Worm (Caenorhabditis elegans) whole organism, midembryonic: ENCODE measurements around the gene F37A8.2.

ENCODE experiments used
- T22C8.4 ChIP-seq: fragments of 200-800 bp; sonication (Bioruptor generic); IDR thresholded peaks from 2 replicates; pipeline ENCODE4 v1.3.6; 2022; ENCODE audit warnings: missing genetic modification characterization, missing compliant biosample characterization
- cog-1 ChIP-seq: sonication (generic microtip); optimal IDR thresholded peaks from 2 replicates; lab custom pipeline; 2016; ENCODE audit warnings: missing genetic modification characterization, missing compliant biosample characterization
- flt-1 ChIP-seq: fragments of 200-800 bp; sonication (Bioruptor generic); IDR thresholded peaks from 2 replicates; pipeline ENCODE4 v1.3.6; 2022; ENCODE audit warnings: missing genetic modification characterization, missing compliant biosample characterization
- ref-1 ChIP-seq: fragments of 200-800 bp; sonication (Bioruptor generic); conservative IDR thresholded peaks from 2 replicates; pipeline ENCODE4 v1.3.6; 2022; ENCODE audit warnings: missing genetic modification reagents, missing genetic modification characterization, missing compliant biosample characterization
- tab-1 ChIP-seq: fragments of 200-800 bp; sonication (Bioruptor generic); IDR thresholded peaks from 2 replicates; pipeline ENCODE4 v1.3.6; 2022; ENCODE audit warnings: missing genetic modification characterization, missing compliant biosample characterization
- ztf-23 ChIP-seq: fragments of 200-800 bp; sonication (Bioruptor generic); IDR thresholded peaks from 2 replicates; pipeline ENCODE4 v1.3.6; 2022; ENCODE audit warnings: missing genetic modification reagents, missing genetic modification characterization, missing compliant biosample characterization
- ztf-29 ChIP-seq: fragments of 200-800 bp; sonication (Bioruptor generic); IDR thresholded peaks from 2 replicates; pipeline ENCODE4 v1.3.6; 2022; ENCODE audit warnings: missing genetic modification reagents, missing genetic modification characterization, missing compliant biosample characterization

- no peak for TF ChIP-seq flt-1 (GFP tag; lab: Robert Waterston, UW)
- TF ChIP-seq ztf-23 (GFP tag; lab: Robert Waterston, UW): no peak
- no peak for TF ChIP-seq cog-1 (tag; lab: Kevin White, UChicago)
- no peak for TF ChIP-seq ztf-29 (GFP tag; lab: Robert Waterston, UW)
- no peak for TF ChIP-seq ref-1 (GFP tag; lab: Robert Waterston, UW)
- no peak for TF ChIP-seq T22C8.4
- no peak for TF ChIP-seq tab-1 (GFP tag; lab: Robert Waterston, UW)
These were observed 43.2 kb upstream of the F37A8.2 start for ce11 chrIII:3974503-3974902.
